Worm (Caenorhabditis elegans) whole organism, L4 larva: ENCODE results near the gene cup-15.

Source experiments
- aly-2 ChIP-seq: sonication (generic microtip); optimal IDR thresholded peaks from 2 replicates; lab custom pipeline; 2018; ENCODE audit warnings: missing biosample characterization, missing genetic modification characterization
- ama-1 ChIP-seq: fragments of 150-350 bp; optimal IDR thresholded peaks from 2 replicates; lab custom pipeline; 2014; ENCODE audit warnings: inconsistent platforms, mixed read lengths
- ces-1 ChIP-seq: fragments of 150-350 bp; sonication (generic microtip); optimal IDR thresholded peaks from 4 replicates; lab custom pipeline; 2014; ENCODE audit warnings: missing biosample characterization, missing genetic modification reagents, missing genetic modification characterization
- lin-39 ChIP-seq: fragments of 150-350 bp; optimal IDR thresholded peaks from 2 replicates; lab custom pipeline; 2014; ENCODE audit warnings: missing biosample characterization, missing genetic modification reagents, missing genetic modification characterization
- nhr-77 ChIP-seq: fragments of 150-350 bp; optimal IDR thresholded peaks from 2 replicates; lab custom pipeline; 2014; ENCODE audit warnings: missing biosample characterization, missing genetic modification characterization
- saeg-2 ChIP-seq: fragments of 200-800 bp; sonication (Bioruptor generic); IDR thresholded peaks from 2 replicates; pipeline ENCODE4 v1.3.6; 2022; ENCODE audit warnings: missing genetic modification reagents, missing genetic modification characterization, missing compliant biosample characterization
- unc-62 ChIP-seq, 3 experiments: fragments of 150-350 bp in 1 of 3; sonication (generic microtip); optimal IDR thresholded peaks in 2 of 3; peaks in 1 of 3; 1 replicate in 1 of 3; 2 replicates in 2 of 3; lab custom pipeline; 2014 to 2017; ENCODE audit warnings: missing biosample characterization in 3 of 3, missing genetic modification characterization in 3 of 3, missing genetic modification reagents in 3 of 3, missing genotype in 1 of 3

- TF ChIP-seq ama-1 (no peak), ces-1 (GFP tag; lab: Kevin White, UChicago) (no peak), unc-62 (GFP tag; optimal IDR thresholded peaks at IDR 0.05 in 1 of 2; lab: Kevin White, UChicago) (peak in 1 of 2 experiments; percentile 97), unc-62 (tag; optimal IDR thresholded peaks at IDR 0.05; lab: Kevin White, UChicago) (no peak), saeg-2 (GFP tag; lab: Robert Waterston, UW) (no peak), nhr-77 (no peak), aly-2 (tag; lab: Kevin White, UChicago) (no peak), lin-39 (no peak)
Observed at ce11 chrII:9315692-9316091, 37.1 kb upstream of the cup-15 start.
